Fruit fly (Drosophila melanogaster) whole organism: ENCODE measurements around the gene Mcr.

Experiments used
- Dll ChIP-seq: fragments of >200 bp; optimal IDR thresholded peaks from 2 replicates; lab custom pipeline; 2017
- pan ChIP-seq: fragments of >200 bp; optimal IDR thresholded peaks from 2 replicates; lab custom pipeline; 2017

dm6 chr2L:8097461-8097860 is 14.7 kb upstream of the Mcr start:
- no peak for TF ChIP-seq Dll (lab: Kevin White, UChicago)
- TF ChIP-seq pan, result no peak
